Fruit fly (Drosophila melanogaster) whole organism, adult: ENCODE data around the gene CG1105.

Experiments used
- CG11617 ChIP-seq: fragments of 200-800 bp; sonication (Bioruptor generic); optimal IDR thresholded peaks from 2 replicates; lab custom pipeline; 2017; ENCODE audit warnings: mild to moderate bottlenecking, missing biosample characterization, missing genetic modification reagents, missing genetic modification characterization
- CG14711 ChIP-seq: fragments of 200-800 bp; sonication (Bioruptor generic); optimal IDR thresholded peaks from 2 replicates; lab custom pipeline; 2018; ENCODE audit warnings: missing biosample characterization, mild to moderate bottlenecking, missing genetic modification characterization, moderate library complexity
- CG1620 ChIP-seq: fragments of 200-800 bp; sonication (Bioruptor generic); optimal IDR thresholded peaks from 2 replicates; lab custom pipeline; 2016; ENCODE audit warnings: missing biosample characterization, missing genetic modification characterization
- CG33017 ChIP-seq: fragments of 200-800 bp; sonication (Bioruptor generic); optimal IDR thresholded peaks from 2 replicates; lab custom pipeline; 2018; ENCODE audit warnings: missing biosample characterization, mild to moderate bottlenecking, missing genetic modification characterization, moderate library complexity
- CG5204 ChIP-seq: fragments of 200-800 bp; sonication (Bioruptor generic); optimal IDR thresholded peaks from 2 replicates; lab custom pipeline; 2016; ENCODE audit warnings: missing biosample characterization, missing genetic modification characterization
- CG7045 ChIP-seq: fragments of 200-800 bp; sonication (Bioruptor generic); optimal IDR thresholded peaks from 2 replicates; lab custom pipeline; 2017; ENCODE audit warnings: missing biosample characterization, mild to moderate bottlenecking, missing genetic modification characterization
- CG7101 ChIP-seq: fragments of 200-800 bp; sonication (Bioruptor generic); optimal IDR thresholded peaks from 2 replicates; lab custom pipeline; 2018; ENCODE audit warnings: missing biosample characterization, mild to moderate bottlenecking, missing genetic modification characterization, moderate library complexity
- Clk ChIP-seq: fragments of 200-800 bp; sonication (Bioruptor generic); optimal IDR thresholded peaks from 2 replicates; lab custom pipeline; 2017; ENCODE audit warnings: missing biosample characterization, missing genetic modification characterization
- Crg-1 ChIP-seq: fragments of 200-800 bp; sonication (Bioruptor generic); optimal IDR thresholded peaks from 2 replicates; lab custom pipeline; 2016; ENCODE audit warnings: missing biosample characterization, missing genetic modification characterization
- Hr96 ChIP-seq: fragments of 200-800 bp; sonication (Bioruptor generic); optimal IDR thresholded peaks from 2 replicates; lab custom pipeline; 2016; ENCODE audit warnings: missing biosample characterization, missing genetic modification characterization
- Mnt ChIP-seq: fragments of 200-800 bp; sonication (Bioruptor generic); optimal IDR thresholded peaks from 2 replicates; lab custom pipeline; 2016; ENCODE audit warnings: missing biosample characterization, mild to moderate bottlenecking, missing genetic modification characterization
- bab1 ChIP-seq: fragments of 200-800 bp; sonication (Bioruptor generic); optimal IDR thresholded peaks from 3 replicates; lab custom pipeline; 2019; ENCODE audit warnings: missing biosample characterization, mild to moderate bottlenecking, missing genetic modification characterization, moderate library complexity
- cic ChIP-seq: fragments of 200-800 bp; sonication (Bioruptor generic); optimal IDR thresholded peaks from 2 replicates; lab custom pipeline; 2017; ENCODE audit warnings: missing biosample characterization, mild to moderate bottlenecking, missing genetic modification characterization, moderate library complexity
- cnc ChIP-seq, 2 experiments: fragments of >200 bp; optimal IDR thresholded peaks; 2 replicates each; lab custom pipeline; 2017
- kay ChIP-seq: fragments of 200-800 bp; sonication (Bioruptor generic); peaks from one replicate; lab custom pipeline; 2016; ENCODE audit warnings: missing biosample characterization, missing genetic modification characterization, borderline replicate concordance
- ovo ChIP-seq: fragments of 200-800 bp; sonication (Bioruptor generic); optimal IDR thresholded peaks from 2 replicates; lab custom pipeline; 2016; ENCODE audit warnings: missing biosample characterization, missing genetic modification characterization
- pad ChIP-seq: fragments of 200-800 bp; sonication (Bioruptor generic); optimal IDR thresholded peaks from 3 replicates; lab custom pipeline; 2017; ENCODE audit warnings: missing biosample characterization, missing genetic modification characterization, mild to moderate bottlenecking, moderate library complexity, missing genetic modification reagents
- tj ChIP-seq: fragments of 200-800 bp; sonication (Bioruptor generic); optimal IDR thresholded peaks from 3 replicates; lab custom pipeline; 2017; ENCODE audit warnings: missing biosample characterization, mild to moderate bottlenecking, missing genetic modification characterization, moderate library complexity
- toe ChIP-seq: fragments of 200-800 bp; sonication (Bioruptor generic); optimal IDR thresholded peaks from 2 replicates; lab custom pipeline; 2016; ENCODE audit warnings: missing biosample characterization, missing genetic modification characterization

The CG1105 gene

DNA sequence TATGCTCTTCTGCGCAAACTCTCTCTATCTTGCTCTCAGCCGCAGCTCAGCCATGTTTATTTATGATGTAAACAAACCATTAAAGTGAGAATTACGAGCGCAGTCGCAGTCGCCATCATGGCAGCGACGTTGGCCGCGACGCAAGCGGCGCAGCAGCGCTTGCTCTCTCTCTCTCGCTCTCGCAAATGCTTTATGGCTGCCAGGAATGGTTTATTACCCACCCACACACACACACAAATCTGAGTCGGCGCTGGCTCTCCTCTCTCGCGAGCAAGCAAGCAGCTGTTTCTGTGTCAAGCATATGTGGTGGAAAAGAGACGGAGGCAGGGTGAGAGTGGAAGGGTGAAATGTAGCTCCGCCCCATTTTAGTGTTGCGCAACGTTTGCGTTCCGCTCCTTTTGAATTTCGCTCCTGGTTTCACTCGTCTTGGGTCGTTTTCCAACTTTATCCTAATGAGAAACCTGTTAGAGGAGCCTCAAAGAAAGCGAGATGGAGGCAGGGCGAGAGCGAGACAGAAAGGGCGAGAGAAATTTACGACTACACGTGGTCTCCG is 29.6 kb downstream of the CG1105 start:
- TF ChIP-seq Mnt, result peak; percentile 25
- no peak for TF ChIP-seq toe (GFP tag; lab: Kevin White, UChicago)
- no peak for TF ChIP-seq pad (GFP tag; lab: Kevin White, UChicago)

DNA sequence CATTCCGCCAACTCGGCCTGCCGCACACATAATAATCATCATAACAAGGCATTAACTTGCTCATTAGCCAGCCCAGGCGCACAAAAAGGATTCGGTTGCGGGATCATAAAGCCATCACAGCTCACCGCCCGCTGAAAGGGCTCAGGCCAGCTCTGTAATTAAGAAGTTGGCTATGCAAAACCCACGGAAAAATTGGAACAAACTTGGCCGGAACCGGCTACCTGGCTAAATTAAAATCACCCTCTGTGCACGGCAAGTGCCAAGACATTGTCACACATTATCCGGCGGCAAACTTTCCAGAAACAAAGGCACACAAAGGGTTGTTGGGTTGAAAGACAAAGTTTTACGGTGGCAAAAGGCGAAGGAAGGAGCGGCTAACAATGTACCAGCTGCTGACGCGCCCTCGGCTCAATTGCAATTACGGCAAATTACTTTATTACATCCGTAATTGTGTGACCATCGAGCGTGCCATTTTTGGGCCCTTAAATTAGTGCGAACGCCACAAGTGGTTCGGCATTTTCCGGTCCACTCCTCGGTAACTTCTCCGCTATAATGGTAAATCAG is 31.2 kb downstream of the CG1105 start:
- no peak for TF ChIP-seq CG7101 (tag; lab: Kevin White, UChicago)
- TF ChIP-seq ovo (GFP tag; lab: Kevin White, UChicago), result no peak
- TF ChIP-seq cnc (optimal IDR thresholded peaks at IDR 0.05; lab: Kevin White, UChicago), result no peak
- no peak for TF ChIP-seq cic (GFP tag; lab: Kevin White, UChicago)
- TF ChIP-seq pad (GFP tag; lab: Kevin White, UChicago), result no peak
- no peak for TF ChIP-seq kay

DNA sequence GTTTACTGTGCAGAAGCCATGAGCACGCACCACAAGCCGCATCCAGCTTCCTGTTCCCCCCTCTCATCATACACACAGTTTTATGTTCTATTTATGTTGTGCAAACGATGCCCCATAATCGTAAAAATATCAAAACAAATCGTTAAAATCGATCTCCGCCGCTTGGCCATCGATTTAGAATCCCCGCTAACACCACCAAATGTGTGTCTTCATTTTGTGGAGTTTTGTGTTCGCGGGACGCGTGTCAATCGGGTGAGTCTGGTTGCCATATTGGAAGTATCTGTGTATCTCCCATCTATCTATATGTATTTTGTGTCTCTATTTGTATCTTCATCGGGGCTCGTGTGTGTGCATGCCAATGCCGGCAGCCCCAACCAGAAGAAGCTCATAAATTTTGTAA is 32.5 kb downstream of the CG1105 start:
- TF ChIP-seq Mnt, result no peak
- TF ChIP-seq CG1620 (GFP tag; lab: Kevin White, UChicago), result no peak
- TF ChIP-seq cic (GFP tag; lab: Kevin White, UChicago), result no peak
- TF ChIP-seq CG33017 (tag; lab: Kevin White, UChicago), result no peak
- TF ChIP-seq cnc (optimal IDR thresholded peaks at IDR 0.05; lab: Kevin White, UChicago), result no peak
- TF ChIP-seq CG7045 (GFP tag; lab: Kevin White, UChicago), result no peak
- no peak for TF ChIP-seq tj (GFP tag; lab: Kevin White, UChicago)

DNA sequence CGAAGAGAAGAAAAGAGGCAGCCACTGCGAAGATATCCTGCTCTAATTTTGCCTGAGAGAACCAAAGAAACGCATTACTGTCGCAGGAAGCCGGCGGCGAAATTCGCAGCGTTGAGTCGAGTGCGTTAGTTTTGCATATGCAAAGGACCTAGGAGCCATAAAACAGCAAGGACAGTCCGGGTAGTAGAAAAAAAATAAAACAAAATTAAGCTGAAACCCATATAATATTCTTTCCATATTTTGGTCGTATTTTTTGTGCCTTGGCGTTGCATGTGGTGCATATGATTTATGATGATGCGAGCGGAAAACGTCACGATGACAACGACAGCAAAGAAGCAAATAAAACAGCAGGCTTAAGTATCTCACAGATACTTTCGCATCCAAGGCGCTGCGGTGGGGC is 33.2 kb downstream of the CG1105 start:
- TF ChIP-seq ovo (GFP tag; lab: Kevin White, UChicago), result no peak
- TF ChIP-seq toe (GFP tag; lab: Kevin White, UChicago), result no peak
- TF ChIP-seq Hr96, result no peak
- TF ChIP-seq cic (GFP tag; lab: Kevin White, UChicago), result no peak
- TF ChIP-seq CG7045 (GFP tag; lab: Kevin White, UChicago), result no peak
- TF ChIP-seq CG11617, result no peak
- TF ChIP-seq bab1 (GFP tag; lab: Kevin White, UChicago), result no peak
- TF ChIP-seq Clk (GFP tag; lab: Kevin White, UChicago), result no peak
- no peak for TF ChIP-seq Mnt
- no peak for TF ChIP-seq kay
- TF ChIP-seq Crg-1 (GFP tag; lab: Kevin White, UChicago), result no peak
- no peak for TF ChIP-seq CG14711
- no peak for TF ChIP-seq CG1620 (GFP tag; lab: Kevin White, UChicago)
- no peak for TF ChIP-seq pad (GFP tag; lab: Kevin White, UChicago)
- no peak for TF ChIP-seq CG7101 (tag; lab: Kevin White, UChicago)
- TF ChIP-seq tj (GFP tag; lab: Kevin White, UChicago), result no peak
- no peak for TF ChIP-seq cnc (optimal IDR thresholded peaks at IDR 0.05; lab: Kevin White, UChicago)

dm6 chr3R:7031553-7031952 is 35.4 kb downstream of the CG1105 start:
- no peak for TF ChIP-seq CG14711
- no peak for TF ChIP-seq toe (GFP tag; lab: Kevin White, UChicago)
- TF ChIP-seq bab1 (GFP tag; lab: Kevin White, UChicago), result no peak
- TF ChIP-seq Crg-1 (GFP tag; lab: Kevin White, UChicago), result no peak
- no peak for TF ChIP-seq CG1620 (GFP tag; lab: Kevin White, UChicago)
- no peak for TF ChIP-seq CG7045 (GFP tag; lab: Kevin White, UChicago)
- no peak for TF ChIP-seq tj (GFP tag; lab: Kevin White, UChicago)
- TF ChIP-seq CG7101 (tag; lab: Kevin White, UChicago), result no peak
- no peak for TF ChIP-seq kay
- TF ChIP-seq CG33017 (tag; lab: Kevin White, UChicago), result no peak
- TF ChIP-seq cic (GFP tag; lab: Kevin White, UChicago), result no peak
- TF ChIP-seq CG11617, result no peak
- no peak for TF ChIP-seq ovo (GFP tag; lab: Kevin White, UChicago)
- TF ChIP-seq Mnt, result no peak
- no peak for TF ChIP-seq pad (GFP tag; lab: Kevin White, UChicago)
- TF ChIP-seq CG5204 (GFP tag; lab: Kevin White, UChicago), result no peak
- no peak for TF ChIP-seq Clk (GFP tag; lab: Kevin White, UChicago)

DNA sequence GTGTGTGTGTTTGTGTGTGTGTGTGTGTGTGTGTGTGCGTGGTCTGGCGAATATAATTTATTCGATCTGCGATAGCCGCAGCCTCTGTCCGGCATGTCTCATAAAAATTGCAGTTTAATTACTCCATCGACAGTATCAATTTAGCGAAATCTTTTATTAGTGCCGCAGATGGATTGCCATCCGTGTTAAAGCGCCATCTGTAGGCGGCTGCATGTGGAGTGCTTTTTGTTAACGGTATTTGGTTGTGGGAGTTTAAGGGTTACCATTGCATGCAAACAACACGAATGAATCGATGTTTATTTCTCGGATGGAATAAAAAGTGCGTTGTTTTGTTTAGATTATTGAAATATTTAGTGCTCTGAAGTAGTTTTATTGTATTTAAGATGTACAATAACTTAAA is 37.5 kb downstream of the CG1105 start:
- no peak for TF ChIP-seq CG5204 (GFP tag; lab: Kevin White, UChicago)
- no peak for TF ChIP-seq ovo (GFP tag; lab: Kevin White, UChicago)
- TF ChIP-seq CG11617, result no peak
- no peak for TF ChIP-seq CG1620 (GFP tag; lab: Kevin White, UChicago)
- TF ChIP-seq tj (GFP tag; lab: Kevin White, UChicago), result no peak
- no peak for TF ChIP-seq CG33017 (tag; lab: Kevin White, UChicago)
- no peak for TF ChIP-seq pad (GFP tag; lab: Kevin White, UChicago)

dm6 chr3R:7028554-7028953 is 38.4 kb downstream of the CG1105 start:
- TF ChIP-seq pad (GFP tag; lab: Kevin White, UChicago) (no peak), cnc (optimal IDR thresholded peaks at IDR 0.05; lab: Kevin White, UChicago) (no peak), CG14711 (no peak)
